Fruit fly (Drosophila melanogaster) whole organism, embryonic: ENCODE results near the gene Dif.

Source experiments
- CG10979 ChIP-seq: fragments of 200-800 bp; sonication (Bioruptor generic); optimal IDR thresholded peaks from 2 replicates; lab custom pipeline; 2018; ENCODE audit warnings: missing biosample characterization, mild to moderate bottlenecking, missing genetic modification characterization, moderate library complexity
- Drgx ChIP-seq: fragments of 200-800 bp; sonication (Bioruptor generic); IDR thresholded peaks from 2 replicates; pipeline ENCODE4 v1.3.6; 2022; ENCODE audit warnings: missing biosample characterization, missing genetic modification characterization
- Oaz ChIP-seq: fragments of 200-800 bp; sonication (Bioruptor generic); IDR thresholded peaks from 2 replicates; pipeline ENCODE4 v1.3.6; 2022; ENCODE audit warnings: missing biosample characterization, missing genetic modification characterization
- crp ChIP-seq, 2 experiments: fragments of 200-800 bp; sonication (Bioruptor generic); optimal IDR thresholded peaks; 2 replicates in 1 of 2; 3 replicates in 1 of 2; lab custom pipeline; 2017; ENCODE audit warnings: missing biosample characterization in 2 of 2, missing genetic modification characterization in 2 of 2, mild to moderate bottlenecking in 1 of 2, moderate library complexity in 1 of 2
- wdn ChIP-seq: fragments of 200-800 bp; sonication (Bioruptor generic); IDR thresholded peaks from 2 replicates; pipeline ENCODE4 v1.3.6; 2022; ENCODE audit warnings: missing biosample characterization, missing genetic modification characterization

DNA sequence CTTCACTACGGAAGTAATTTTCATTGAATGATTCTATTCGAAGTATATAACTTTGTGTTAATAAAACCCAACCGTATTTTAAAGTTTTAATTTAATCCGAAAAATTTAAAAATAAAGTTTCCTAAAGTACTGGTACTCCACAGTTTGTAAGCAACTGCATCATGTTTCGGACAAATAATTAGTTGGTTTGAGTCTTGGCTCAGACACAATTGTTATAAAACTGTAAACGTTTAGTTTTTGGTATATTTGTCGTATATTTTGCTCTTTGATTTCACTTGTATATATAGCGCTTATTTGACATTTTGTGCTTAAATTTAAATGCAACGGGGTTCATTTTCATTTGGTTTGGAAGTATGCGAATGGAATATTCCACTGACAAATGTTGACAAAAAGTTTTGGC lies 64.5 kb downstream of the Dif start:
- no peak for TF ChIP-seq Drgx (GFP tag; lab: Robert Waterston, UW)
- no peak for TF ChIP-seq CG10979
- no peak for TF ChIP-seq crp (GFP tag; optimal IDR thresholded peaks at IDR 0.05; lab: Kevin White, UChicago)
- TF ChIP-seq Oaz (GFP tag; lab: Robert Waterston, UW), result no peak
- TF ChIP-seq wdn (GFP tag; lab: Robert Waterston, UW), result no peak
